Fruit fly (Drosophila melanogaster) whole organism, embryonic: ENCODE data around the gene SP1173.
A peak's percentile ranks its signal among the peaks of the same experiment; 100 is the strongest.

Experiments used
- Atf-2 ChIP-seq: fragments of 200-800 bp; sonication (Bioruptor generic); optimal IDR thresholded peaks from 2 replicates; lab custom pipeline; 2016; ENCODE audit warnings: missing biosample characterization, missing genetic modification characterization
- CG11085 ChIP-seq: fragments of 200-800 bp; sonication (Bioruptor generic); IDR thresholded peaks from 2 replicates; pipeline ENCODE4 v1.3.6; 2022; ENCODE audit warnings: missing biosample characterization, missing genetic modification characterization
- CG12769 ChIP-seq: fragments of 200-800 bp; sonication (Bioruptor generic); optimal IDR thresholded peaks from 2 replicates; lab custom pipeline; 2019; ENCODE audit warnings: missing biosample characterization, mild to moderate bottlenecking, missing genetic modification characterization, moderate library complexity
- CG13624 ChIP-seq: fragments of 200-800 bp; sonication (Bioruptor generic); optimal IDR thresholded peaks from 2 replicates; lab custom pipeline; 2016; ENCODE audit warnings: missing biosample characterization, missing genetic modification characterization
- CG15011 ChIP-seq: fragments of 200-800 bp; sonication (Bioruptor generic); optimal IDR thresholded peaks from 3 replicates; lab custom pipeline; 2018; ENCODE audit warnings: missing biosample characterization, mild to moderate bottlenecking, missing genetic modification characterization
- CG1647 ChIP-seq: fragments of 200-800 bp; sonication (Bioruptor generic); optimal IDR thresholded peaks from 3 replicates; lab custom pipeline; 2016; ENCODE audit warnings: missing biosample characterization, missing genetic modification characterization
- CG16863 ChIP-seq: fragments of 200-800 bp; sonication (Bioruptor generic); optimal IDR thresholded peaks from 3 replicates; lab custom pipeline; 2016; ENCODE audit warnings: missing biosample characterization, missing genetic modification characterization
- CG18764 ChIP-seq: fragments of 200-800 bp; sonication (Bioruptor generic); optimal IDR thresholded peaks from 3 replicates; lab custom pipeline; 2016; ENCODE audit warnings: missing biosample characterization, missing genetic modification characterization
- CG3065 ChIP-seq: fragments of 200-800 bp; sonication (Bioruptor generic); optimal IDR thresholded peaks from 2 replicates; lab custom pipeline; 2016; ENCODE audit warnings: missing biosample characterization, missing genetic modification characterization
- CG31388 ChIP-seq: fragments of 200-800 bp; sonication (Bioruptor generic); optimal IDR thresholded peaks from 2 replicates; lab custom pipeline; 2016; ENCODE audit warnings: missing biosample characterization, missing genetic modification characterization
- CG4328 ChIP-seq: fragments of 200-800 bp; sonication (Bioruptor generic); optimal IDR thresholded peaks from 3 replicates; lab custom pipeline; 2017; ENCODE audit warnings: missing biosample characterization, missing genetic modification reagents, missing genetic modification characterization
- CG5953 ChIP-seq: fragments of 200-800 bp; sonication (Bioruptor generic); IDR thresholded peaks from 2 replicates; pipeline ENCODE4 v1.3.6; 2022; ENCODE audit warnings: missing biosample characterization, missing genetic modification characterization
- CG6813 ChIP-seq: fragments of 200-800 bp; sonication (Bioruptor generic); optimal IDR thresholded peaks from 2 replicates; lab custom pipeline; 2017; ENCODE audit warnings: missing biosample characterization, missing genetic modification characterization, mild to moderate bottlenecking, moderate library complexity, missing genetic modification reagents
- CG8359 ChIP-seq: fragments of 200-800 bp; sonication (Bioruptor generic); optimal IDR thresholded peaks from 2 replicates; lab custom pipeline; 2017; ENCODE audit warnings: missing biosample characterization, mild to moderate bottlenecking, missing genetic modification characterization, borderline replicate concordance
- CG9609 ChIP-seq: fragments of 200-800 bp; sonication (Bioruptor generic); optimal IDR thresholded peaks from 3 replicates; lab custom pipeline; 2016; ENCODE audit warnings: missing biosample characterization, missing genetic modification characterization
- CrebB ChIP-seq: fragments of 200-800 bp; sonication (Bioruptor generic); optimal IDR thresholded peaks from 3 replicates; lab custom pipeline; 2018; ENCODE audit warnings: missing biosample characterization, mild to moderate bottlenecking, missing genetic modification characterization
- Dip3 ChIP-seq: fragments of 200-800 bp; sonication (Bioruptor generic); optimal IDR thresholded peaks from 3 replicates; lab custom pipeline; 2016; ENCODE audit warnings: missing biosample characterization, missing genetic modification characterization
- Hand ChIP-seq: fragments of 200-800 bp; sonication (Bioruptor generic); optimal IDR thresholded peaks from 2 replicates; lab custom pipeline; 2017; ENCODE audit warnings: mild to moderate bottlenecking, missing biosample characterization, missing genetic modification reagents, missing genetic modification characterization
- Hmr ChIP-seq: fragments of 200-800 bp; sonication (Bioruptor generic); optimal IDR thresholded peaks from 3 replicates; lab custom pipeline; 2017; ENCODE audit warnings: mild to moderate bottlenecking, missing biosample characterization, missing genetic modification reagents, missing genetic modification characterization
- Hr78 ChIP-seq, 2 experiments: fragments of 200-800 bp in 1 of 2; fragments of >200 bp in 1 of 2; sonication (Bioruptor generic) in 1 of 2; optimal IDR thresholded peaks; 2 replicates each; lab custom pipeline; 2017 to 2019; ENCODE audit warnings: missing biosample characterization in 2 of 2, missing genetic modification characterization in 2 of 2, mild to moderate bottlenecking in 1 of 2, moderate library complexity in 1 of 2
- Mad ChIP-seq: fragments of 200-800 bp; sonication (Bioruptor generic); optimal IDR thresholded peaks from 2 replicates; lab custom pipeline; 2016; ENCODE audit warnings: missing biosample characterization, missing genetic modification characterization
- Myb ChIP-seq: fragments of 200-800 bp; sonication (Bioruptor generic); optimal IDR thresholded peaks from 2 replicates; lab custom pipeline; 2016; ENCODE audit warnings: missing biosample characterization, missing genetic modification characterization
- NC2α ChIP-seq: fragments of 200-800 bp; sonication (Bioruptor generic); optimal IDR thresholded peaks from 2 replicates; lab custom pipeline; 2016; ENCODE audit warnings: missing biosample characterization, missing genetic modification characterization
- NFAT ChIP-seq: fragments of 200-800 bp; sonication (Bioruptor generic); IDR thresholded peaks from 2 replicates; pipeline ENCODE4 v1.3.6; 2022; ENCODE audit warnings: missing biosample characterization, missing genetic modification characterization
- Oli ChIP-seq: fragments of 200-800 bp; sonication (Bioruptor generic); optimal IDR thresholded peaks from 2 replicates; lab custom pipeline; 2018; ENCODE audit warnings: missing biosample characterization, mild to moderate bottlenecking, missing genetic modification characterization, moderate library complexity
- Opbp ChIP-seq: fragments of 200-800 bp; sonication (Bioruptor generic); IDR thresholded peaks from 3 replicates; pipeline ENCODE4 v1.3.6; 2022; ENCODE audit warnings: missing biosample characterization, missing genetic modification characterization; ENCODE audit not compliant: partially characterized antibody
- Spps ChIP-seq: fragments of 200-800 bp; sonication (Bioruptor generic); optimal IDR thresholded peaks from 2 replicates; lab custom pipeline; 2018; ENCODE audit warnings: missing biosample characterization, mild to moderate bottlenecking, missing genetic modification characterization
- Taf1 ChIP-seq: fragments of 200-800 bp; sonication (Bioruptor generic); IDR thresholded peaks from 2 replicates; pipeline ENCODE4 v1.3.6; 2022; ENCODE audit warnings: missing biosample characterization, missing genetic modification characterization
- ara ChIP-seq: fragments of 200-800 bp; sonication (Bioruptor generic); IDR thresholded peaks from 2 replicates; pipeline ENCODE4 v1.3.6; 2022; ENCODE audit warnings: missing biosample characterization, missing genetic modification characterization
- ash1 ChIP-seq: fragments of 200-800 bp; sonication (Bioruptor generic); optimal IDR thresholded peaks from 2 replicates; lab custom pipeline; 2018; ENCODE audit warnings: missing biosample characterization, mild to moderate bottlenecking, missing genetic modification characterization
- bcd ChIP-seq: fragments of 200-800 bp; sonication (Bioruptor generic); optimal IDR thresholded peaks from 2 replicates; lab custom pipeline; 2017; ENCODE audit warnings: missing biosample characterization, mild to moderate bottlenecking, missing genetic modification characterization
- corto ChIP-seq: fragments of 200-800 bp; sonication (Bioruptor generic); optimal IDR thresholded peaks from 2 replicates; lab custom pipeline; 2016; ENCODE audit warnings: missing biosample characterization, mild to moderate bottlenecking, missing genetic modification characterization, moderate library complexity
- crc ChIP-seq: fragments of 200-800 bp; sonication (Bioruptor generic); optimal IDR thresholded peaks from 2 replicates; lab custom pipeline; 2016; ENCODE audit warnings: missing biosample characterization, missing genetic modification characterization
- crol ChIP-seq: fragments of 200-800 bp; sonication (Bioruptor generic); IDR thresholded peaks from 2 replicates; pipeline ENCODE4 v1.3.6; 2022; ENCODE audit warnings: missing biosample characterization, missing genetic modification characterization
- grau ChIP-seq: fragments of 200-800 bp; optimal IDR thresholded peaks from 3 replicates; lab custom pipeline; 2019; ENCODE audit warnings: missing biosample characterization, mild to moderate bottlenecking, missing genetic modification characterization, moderate library complexity
- hkb ChIP-seq, 2 experiments: fragments of 200-800 bp in 1 of 2; fragments of >200 bp in 1 of 2; sonication (Bioruptor generic) in 1 of 2; IDR thresholded peaks in 1 of 2; optimal IDR thresholded peaks in 1 of 2; 2 replicates each; pipeline versions ENCODE4 v1.3.6 to Lab custom; 2017 to 2022; ENCODE audit warnings: missing biosample characterization in 1 of 2, missing genetic modification characterization in 1 of 2
- kni ChIP-seq: fragments of 200-800 bp; sonication (Bioruptor generic); optimal IDR thresholded peaks from 3 replicates; lab custom pipeline; 2017; ENCODE audit warnings: mild to moderate bottlenecking, missing biosample characterization, missing genetic modification reagents, missing genetic modification characterization
- lola ChIP-seq, 3 experiments: fragments of >200 bp in 2 of 3; fragments of 200-800 bp in 1 of 3; sonication (Bioruptor generic) in 1 of 3; optimal IDR thresholded peaks; 2 replicates each; lab custom pipeline; 2017 to 2019; ENCODE audit warnings: missing biosample characterization in 3 of 3, missing genetic modification characterization in 3 of 3, mild to moderate bottlenecking in 1 of 3, moderate library complexity in 1 of 3
- nmo ChIP-seq: fragments of 200-800 bp; sonication (Bioruptor generic); optimal IDR thresholded peaks from 2 replicates; lab custom pipeline; 2018; ENCODE audit warnings: missing biosample characterization, mild to moderate bottlenecking, missing genetic modification characterization, moderate library complexity
- onecut ChIP-seq: fragments of 200-800 bp; sonication (Bioruptor generic); IDR thresholded peaks from 2 replicates; pipeline ENCODE4 v1.3.6; 2022; ENCODE audit warnings: missing biosample characterization, missing genetic modification characterization
- psq ChIP-seq: fragments of 200-800 bp; sonication (Bioruptor generic); optimal IDR thresholded peaks from 2 replicates; lab custom pipeline; 2017; ENCODE audit warnings: missing biosample characterization, missing genetic modification characterization
- pum ChIP-seq: fragments of 200-800 bp; sonication (Bioruptor generic); optimal IDR thresholded peaks from 2 replicates; lab custom pipeline; 2016; ENCODE audit warnings: missing biosample characterization, missing genetic modification characterization
- ranshi ChIP-seq: fragments of 200-800 bp; sonication (Bioruptor generic); IDR thresholded peaks from 2 replicates; pipeline ENCODE4 v1.3.6; 2022; ENCODE audit warnings: missing biosample characterization, missing genetic modification characterization
- schlank ChIP-seq: fragments of 200-800 bp; sonication (Bioruptor generic); optimal IDR thresholded peaks from 2 replicates; lab custom pipeline; 2018; ENCODE audit warnings: missing biosample characterization, mild to moderate bottlenecking, missing genetic modification characterization
- sd ChIP-seq: fragments of 200-800 bp; sonication (Bioruptor generic); optimal IDR thresholded peaks from 3 replicates; lab custom pipeline; 2018; ENCODE audit warnings: missing biosample characterization, mild to moderate bottlenecking, missing genetic modification characterization, moderate library complexity
- sens ChIP-seq: fragments of 200-800 bp; sonication (Bioruptor generic); peaks from one replicate; lab custom pipeline; 2016; ENCODE audit warnings: missing biosample characterization, missing genetic modification characterization
- sob ChIP-seq: fragments of 200-800 bp; sonication (Bioruptor generic); IDR thresholded peaks from 2 replicates; pipeline ENCODE4 v1.3.6; 2022; ENCODE audit warnings: missing biosample characterization, missing genetic modification characterization
- tx ChIP-seq: fragments of 200-800 bp; sonication (Bioruptor generic); optimal IDR thresholded peaks from 2 replicates; lab custom pipeline; 2016; ENCODE audit warnings: missing biosample characterization, missing genetic modification characterization
- unc-4 ChIP-seq: fragments of 200-800 bp; sonication (Bioruptor generic); IDR thresholded peaks from 2 replicates; pipeline ENCODE4 v1.3.6; 2022; ENCODE audit warnings: missing biosample characterization, missing genetic modification characterization; ENCODE audit not compliant: partially characterized antibody

SP1173 gene

DNA sequence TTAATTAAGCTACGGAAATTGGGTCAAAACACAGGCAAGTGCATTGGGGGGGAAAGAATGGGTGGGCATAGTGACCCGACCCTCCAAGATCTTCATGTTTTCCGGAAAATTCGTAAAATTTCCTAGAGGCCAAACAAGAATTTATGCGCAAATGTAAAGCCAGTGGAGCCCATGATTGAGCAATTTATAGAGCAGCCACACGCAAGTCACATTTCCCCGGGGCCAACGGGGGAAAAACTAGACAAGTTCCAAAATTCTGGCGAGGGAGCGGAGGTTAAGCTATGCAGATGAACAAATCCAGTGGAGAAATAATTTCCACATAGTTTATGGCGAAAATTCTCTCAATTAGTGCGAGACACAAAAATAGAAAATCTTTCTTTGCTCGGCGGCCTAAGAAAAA is 6.0 kb downstream of the SP1173 start:
- no peak for TF ChIP-seq Myb (GFP tag; lab: Kevin White, UChicago)
- no peak for TF ChIP-seq Hmr (GFP tag; lab: Kevin White, UChicago)
- no peak for TF ChIP-seq CG3065 (GFP tag; lab: Kevin White, UChicago)
- no peak for TF ChIP-seq tx (GFP tag; lab: Kevin White, UChicago)
- no peak for TF ChIP-seq onecut (GFP tag; lab: Robert Waterston, UW)
- TF ChIP-seq sob (GFP tag; lab: Robert Waterston, UW), result no peak
- TF ChIP-seq Dip3 (GFP tag; lab: Kevin White, UChicago), result no peak
- no peak for TF ChIP-seq corto
- 0 out of 2 replicates have a peak, but pooled peaks have one; percentile 11 for TF ChIP-seq ara (GFP tag; lab: Robert Waterston, UW)
- TF ChIP-seq CG11085, result no peak
- TF ChIP-seq crc (GFP tag; lab: Kevin White, UChicago), result no peak
- no peak for TF ChIP-seq NC2α (GFP tag; lab: Kevin White, UChicago)
- TF ChIP-seq CG5953 (GFP tag; lab: Robert Waterston, UW), result no peak
- no peak for TF ChIP-seq bcd (GFP tag; lab: Kevin White, UChicago)
- peak in 1 of 2 experiments; percentile 20 for TF ChIP-seq Hr78 (GFP tag; optimal IDR thresholded peaks at IDR 0.05; lab: Kevin White, UChicago)
- no peak for TF ChIP-seq CG31388 (GFP tag; lab: Kevin White, UChicago)
- peak; percentile 85 for TF ChIP-seq sd
- no peak for TF ChIP-seq CG1647 (GFP tag; lab: Kevin White, UChicago)
- no peak for TF ChIP-seq hkb (optimal IDR thresholded peaks at IDR 0.05; lab: Kevin White, UChicago)
- no peak for TF ChIP-seq hkb (GFP tag; IDR thresholded peaks at IDR 0.05; lab: Robert Waterston, UW)
- no peak for TF ChIP-seq CG9609 (GFP tag; lab: Kevin White, UChicago)
- TF ChIP-seq psq (GFP tag; lab: Kevin White, UChicago), result no peak
- TF ChIP-seq CG15011 (GFP tag; lab: Kevin White, UChicago), result no peak
- no peak for TF ChIP-seq grau (tag; lab: Kevin White, UChicago)
- TF ChIP-seq Hand, result no peak
- 0 out of 2 replicates have a peak, but pooled peaks have one; percentile 6 for TF ChIP-seq crol (GFP tag; lab: Robert Waterston, UW)
- TF ChIP-seq Mad (GFP tag; lab: Kevin White, UChicago), result no peak
- no peak for TF ChIP-seq lola (GFP tag; optimal IDR thresholded peaks at IDR 0.05; lab: Kevin White, UChicago)
- peak; percentile 73 for TF ChIP-seq CG12769 (tag; lab: Kevin White, UChicago)
- no peak for TF ChIP-seq pum
- no peak for TF ChIP-seq Opbp
- TF ChIP-seq NFAT (GFP tag; lab: Robert Waterston, UW), result no peak
- TF ChIP-seq schlank (tag; lab: Kevin White, UChicago), result no peak
- TF ChIP-seq CG4328 (GFP tag; lab: Kevin White, UChicago), result peak; percentile 26
- TF ChIP-seq ranshi, result no peak
- no peak for TF ChIP-seq CG8359 (GFP tag; lab: Kevin White, UChicago)
- TF ChIP-seq Taf1 (GFP tag; lab: Robert Waterston, UW), result no peak
- no peak for TF ChIP-seq kni (GFP tag; lab: Kevin White, UChicago)
- TF ChIP-seq CG16863, result no peak
- no peak for TF ChIP-seq Oli
- no peak for TF ChIP-seq Spps (tag; lab: Kevin White, UChicago)
- TF ChIP-seq unc-4 (GFP tag; lab: Robert Waterston, UW), result no peak
- TF ChIP-seq CrebB (tag; lab: Kevin White, UChicago), result no peak
- TF ChIP-seq Atf-2 (GFP tag; lab: Kevin White, UChicago), result no peak
- TF ChIP-seq CG13624 (GFP tag; lab: Kevin White, UChicago), result no peak
- no peak for TF ChIP-seq ash1 (GFP tag; lab: Kevin White, UChicago)
- TF ChIP-seq sens, result peak; percentile 17
- TF ChIP-seq CG6813 (GFP tag; lab: Kevin White, UChicago), result no peak
- TF ChIP-seq nmo, result no peak
- no peak for TF ChIP-seq CG18764 (GFP tag; lab: Kevin White, UChicago)
